Worm (Caenorhabditis elegans) whole organism, L1 larva: Measurements from ENCODE around the gene R04F11.2.
A peak's percentile ranks its signal among the peaks of the same experiment; 100 is the strongest.

Source experiments
- C34B4.2 ChIP-seq: sonication (generic microtip); optimal IDR thresholded peaks from 2 replicates; lab custom pipeline; 2017; ENCODE audit warnings: mild to moderate bottlenecking, missing genetic modification characterization, missing compliant biosample characterization
- F16B12.6 ChIP-seq: fragments of 150-350 bp; optimal IDR thresholded peaks from 2 replicates; lab custom pipeline; 2014; ENCODE audit warnings: missing biosample characterization, missing genetic modification characterization
- aly-2 ChIP-seq: fragments of 150-350 bp; optimal IDR thresholded peaks from 2 replicates; lab custom pipeline; 2014; ENCODE audit warnings: missing biosample characterization, missing genetic modification characterization
- ama-1 ChIP-seq: fragments of 150-350 bp; optimal IDR thresholded peaks from 2 replicates; lab custom pipeline; 2014
- ceh-63 ChIP-seq: fragments of 200-800 bp; sonication (Bioruptor generic); optimal IDR thresholded peaks from 2 replicates; lab custom pipeline; 2018; ENCODE audit warnings: mild to moderate bottlenecking, missing genetic modification characterization, missing compliant biosample characterization
- ceh-82 ChIP-seq, 3 experiments: fragments of 150-350 bp in 1 of 3; sonication (generic microtip) in 2 of 3; optimal IDR thresholded peaks; 2 replicates each; lab custom pipeline; 2014 to 2017; ENCODE audit warnings: missing biosample characterization in 3 of 3, missing genetic modification characterization in 3 of 3
- ceh-88 ChIP-seq: fragments of 200-800 bp; sonication (Bioruptor generic); IDR thresholded peaks from 2 replicates; pipeline ENCODE4 v1.3.6; 2022; ENCODE audit warnings: missing genetic modification characterization, missing compliant biosample characterization
- ceh-90 ChIP-seq: sonication (generic microtip); optimal IDR thresholded peaks from 2 replicates; lab custom pipeline; 2016; ENCODE audit warnings: missing genetic modification characterization, missing compliant biosample characterization
- efl-1 ChIP-seq, 4 experiments: fragments of 150-350 bp; optimal IDR thresholded peaks in 3 of 4; peaks in 1 of 4; 1 replicate in 1 of 4; 2 replicates in 3 of 4; lab custom pipeline; 2014; ENCODE audit warnings: missing biosample characterization in 2 of 4, missing genetic modification characterization in 2 of 4, missing genetic modification reagents in 2 of 4
- egl-13 ChIP-seq: sonication (generic microtip); optimal IDR thresholded peaks from 2 replicates; lab custom pipeline; 2016; ENCODE audit warnings: missing genotype, missing genetic modification reagents, missing genetic modification characterization, missing compliant biosample characterization
- egl-27 ChIP-seq, 2 experiments: fragments of 150-350 bp in 1 of 2; sonication (generic microtip); optimal IDR thresholded peaks; 3 replicates each; lab custom pipeline; 2017 to 2018; ENCODE audit warnings: missing biosample characterization in 2 of 2, missing genetic modification characterization in 2 of 2, missing genetic modification reagents in 2 of 2
- ets-5 ChIP-seq: fragments of 200-800 bp; sonication (Bioruptor generic); IDR thresholded peaks from 2 replicates; pipeline ENCODE4 v1.3.6; 2022; ENCODE audit warnings: missing genetic modification characterization, missing compliant biosample characterization
- fkh-10 ChIP-seq: sonication (generic microtip); optimal IDR thresholded peaks from 2 replicates; lab custom pipeline; 2017; ENCODE audit warnings: missing biosample characterization, missing genetic modification reagents, missing genetic modification characterization
- fkh-8 ChIP-seq: sonication (generic microtip); optimal IDR thresholded peaks from 2 replicates; lab custom pipeline; 2016; ENCODE audit warnings: mild to moderate bottlenecking, missing genetic modification characterization, missing compliant biosample characterization
- grh-1 ChIP-seq: fragments of 200-800 bp; sonication (Bioruptor generic); IDR thresholded peaks from 2 replicates; pipeline ENCODE4 v1.3.6; 2022; ENCODE audit warnings: missing genetic modification reagents, missing genetic modification characterization, missing compliant biosample characterization
- hlh-4 ChIP-seq: sonication (generic microtip); optimal IDR thresholded peaks from 2 replicates; lab custom pipeline; 2016; ENCODE audit warnings: mild to moderate bottlenecking, missing genetic modification characterization, missing compliant biosample characterization
- hpl-2 ChIP-seq: fragments of 150-350 bp; optimal IDR thresholded peaks from 2 replicates; lab custom pipeline; 2014; ENCODE audit warnings: missing biosample characterization, missing genetic modification reagents, missing genetic modification characterization
- lin-14 ChIP-seq: fragments of 200-800 bp; sonication (Bioruptor generic); optimal IDR thresholded peaks from 2 replicates; lab custom pipeline; 2018; ENCODE audit warnings: mild to moderate bottlenecking, missing genetic modification characterization, moderate library complexity, missing compliant biosample characterization
- lin-39 ChIP-seq: fragments of 150-350 bp; optimal IDR thresholded peaks from 2 replicates; lab custom pipeline; 2014; ENCODE audit warnings: missing biosample characterization, missing genetic modification reagents, missing genetic modification characterization
- lsy-2 ChIP-seq, 2 experiments: fragments of 150-350 bp; optimal IDR thresholded peaks; 2 replicates each; lab custom pipeline; 2014; ENCODE audit warnings: missing biosample characterization in 2 of 2, missing genetic modification characterization in 2 of 2
- mef-2 ChIP-seq: fragments of 150-350 bp; optimal IDR thresholded peaks from 2 replicates; lab custom pipeline; 2014; ENCODE audit warnings: missing biosample characterization, missing genetic modification characterization
- nhr-11 ChIP-seq: fragments of 150-350 bp; optimal IDR thresholded peaks from 2 replicates; lab custom pipeline; 2014; ENCODE audit warnings: missing biosample characterization, missing genetic modification characterization
- nhr-20 ChIP-seq: sonication (generic microtip); optimal IDR thresholded peaks from 2 replicates; lab custom pipeline; 2016; ENCODE audit warnings: mild to moderate bottlenecking, missing genetic modification characterization, missing compliant biosample characterization
- nhr-237 ChIP-seq: fragments of 150-350 bp; optimal IDR thresholded peaks from 2 replicates; lab custom pipeline; 2014; ENCODE audit warnings: missing biosample characterization, missing genetic modification characterization
- nhr-77 ChIP-seq: fragments of 150-350 bp; optimal IDR thresholded peaks from 2 replicates; lab custom pipeline; 2014; ENCODE audit warnings: missing biosample characterization, missing genetic modification characterization
- nhr-84 ChIP-seq: sonication (generic microtip); optimal IDR thresholded peaks from 2 replicates; lab custom pipeline; 2017; ENCODE audit warnings: missing biosample characterization, missing genetic modification characterization
- nhr-85 ChIP-seq: sonication (generic microtip); peaks from one replicate; lab custom pipeline; 2016; ENCODE audit warnings: missing genetic modification characterization, inconsistent platforms, missing compliant biosample characterization
- pax-3 ChIP-seq: fragments of 200-800 bp; sonication (Bioruptor generic); optimal IDR thresholded peaks from 2 replicates; lab custom pipeline; 2018; ENCODE audit warnings: mild to moderate bottlenecking, missing genetic modification characterization, moderate library complexity, missing compliant biosample characterization
- rnt-1 ChIP-seq: sonication (generic microtip); optimal IDR thresholded peaks from 2 replicates; lab custom pipeline; 2016; ENCODE audit warnings: mild to moderate bottlenecking, missing genetic modification characterization, moderate library complexity, missing compliant biosample characterization
- skn-1 ChIP-seq: fragments of 150-350 bp; optimal IDR thresholded peaks from 2 replicates; lab custom pipeline; 2014; ENCODE audit warnings: missing biosample characterization, missing genetic modification characterization
- snpc-4 ChIP-seq: fragments of 150-350 bp; optimal IDR thresholded peaks from 2 replicates; lab custom pipeline; 2014; ENCODE audit warnings: missing biosample characterization, missing genetic modification characterization
- snu-23 ChIP-seq: sonication (generic microtip); optimal IDR thresholded peaks from 2 replicates; lab custom pipeline; 2016; ENCODE audit warnings: missing genetic modification characterization, missing compliant biosample characterization
- swsn-7 ChIP-seq: sonication (generic microtip); optimal IDR thresholded peaks from 2 replicates; lab custom pipeline; 2016; ENCODE audit warnings: missing genetic modification characterization, missing compliant biosample characterization
- unc-62 ChIP-seq: fragments of 150-350 bp; optimal IDR thresholded peaks from 2 replicates; lab custom pipeline; 2014; ENCODE audit warnings: missing biosample characterization, missing genetic modification reagents, missing genetic modification characterization
- unc-86 ChIP-seq: sonication (generic microtip); optimal IDR thresholded peaks from 2 replicates; lab custom pipeline; 2016; ENCODE audit warnings: missing genetic modification characterization, missing compliant biosample characterization
- vab-15 ChIP-seq: sonication (generic microtip); optimal IDR thresholded peaks from 2 replicates; lab custom pipeline; 2017; ENCODE audit warnings: missing genotype, mild to moderate bottlenecking, missing genetic modification characterization, missing compliant biosample characterization
- xbp-1 ChIP-seq: sonication (generic microtip); optimal IDR thresholded peaks from 2 replicates; lab custom pipeline; 2016; ENCODE audit warnings: missing genetic modification characterization, missing compliant biosample characterization
- zag-1 ChIP-seq: fragments of 150-350 bp; optimal IDR thresholded peaks from 2 replicates; lab custom pipeline; 2014; ENCODE audit warnings: missing biosample characterization, missing genetic modification characterization
- ztf-11 ChIP-seq, 2 experiments: sonication (generic microtip); optimal IDR thresholded peaks; 2 replicates each; lab custom pipeline; 2016 to 2017; ENCODE audit warnings: missing genetic modification characterization in 2 of 2, missing biosample characterization in 1 of 2, missing compliant biosample characterization in 1 of 2
- ztf-4 ChIP-seq: fragments of 150-350 bp; optimal IDR thresholded peaks from 2 replicates; lab custom pipeline; 2014; ENCODE audit warnings: missing biosample characterization, missing genetic modification characterization

Gene R04F11.2

DNA sequence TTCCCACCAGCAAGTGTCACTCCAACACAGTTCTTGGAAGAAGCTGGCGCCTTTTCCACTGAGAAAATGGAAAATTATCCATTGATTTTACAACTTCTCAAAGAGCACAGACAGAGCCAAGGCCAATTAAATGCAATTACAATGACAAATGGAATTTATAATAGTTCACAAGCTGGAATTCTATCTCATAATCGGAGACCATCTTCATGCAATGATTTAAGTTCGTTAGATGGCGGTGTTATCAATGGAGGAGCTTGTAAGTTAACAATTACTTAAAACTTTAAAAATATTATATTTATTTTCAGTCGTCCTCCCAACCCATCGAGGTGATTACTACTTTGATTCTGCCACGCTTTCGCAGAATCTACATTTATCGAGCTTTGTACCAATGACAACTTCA lies 12.5 kb upstream of the R04F11.2 start:
- no peak for TF ChIP-seq ets-5 (GFP tag; lab: Robert Waterston, UW)
- no peak for TF ChIP-seq hpl-2
- no peak for TF ChIP-seq efl-1 (optimal IDR thresholded peaks at IDR 0.05; lab: Kevin White, UChicago)
- peak in 1 of 2 experiments; percentile 94 for TF ChIP-seq efl-1 (GFP tag; optimal IDR thresholded peaks at IDR 0.05 in 1 of 2; lab: Kevin White, UChicago)
- TF ChIP-seq, all 84 proteins: peak for 1

DNA sequence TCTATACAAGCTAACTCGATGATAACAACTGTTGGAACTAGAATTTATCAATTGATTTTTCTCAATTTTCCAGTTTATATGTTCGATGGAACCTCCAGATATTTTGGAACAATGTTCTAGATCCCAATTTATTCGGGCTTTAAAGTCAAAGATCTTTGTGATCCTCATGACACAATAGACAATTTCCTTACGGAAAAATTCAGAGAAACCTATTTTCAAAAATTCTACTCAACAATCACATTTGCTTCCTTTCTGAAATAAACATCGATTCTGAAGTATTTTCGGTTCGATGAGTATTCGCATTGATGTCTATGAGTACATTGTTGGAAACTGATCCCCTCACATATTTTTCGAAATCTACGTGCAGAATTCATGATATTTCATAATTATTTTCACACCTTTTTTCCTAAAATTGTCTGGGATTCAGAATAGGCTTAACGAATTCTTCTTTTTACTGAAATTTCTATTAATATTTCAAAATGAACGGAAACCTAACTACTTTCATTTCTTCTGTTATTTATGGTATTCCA lies 11.1 kb upstream of the R04F11.2 start, which contains the start of gene srg-45:
TSS of gene srg-45 (plus strand) at position 480 of the 530 bp plus-strand sequence.
- no peak for TF ChIP-seq ztf-11 (tag; optimal IDR thresholded peaks at IDR 0.05; lab: Kevin White, UChicago)
- TF ChIP-seq aly-2 (tag; lab: Kevin White, UChicago) = peak; percentile 69
- no peak for TF ChIP-seq rnt-1
- no peak for TF ChIP-seq ceh-63
- TF ChIP-seq ama-1 (lab: Kevin White, UChicago) = no peak
- TF ChIP-seq lin-14 (GFP tag; lab: Kevin White, UChicago) = no peak
- no peak for TF ChIP-seq unc-62 (GFP tag; lab: Kevin White, UChicago)
- no peak for TF ChIP-seq zag-1 (tag; lab: Kevin White, UChicago)
- TF ChIP-seq unc-86 (tag; lab: Kevin White, UChicago) = no peak
- TF ChIP-seq nhr-11 (tag; lab: Kevin White, UChicago) = no peak
- TF ChIP-seq lsy-2 (tag; optimal IDR thresholded peaks at IDR 0.05; lab: Kevin White, UChicago) = peak in 1 of 2 experiments; percentile 15
- TF ChIP-seq snu-23 = no peak
- no peak for TF ChIP-seq fkh-8 (tag; lab: Kevin White, UChicago)
- no peak for TF ChIP-seq swsn-7 (tag; lab: Kevin White, UChicago)

DNA sequence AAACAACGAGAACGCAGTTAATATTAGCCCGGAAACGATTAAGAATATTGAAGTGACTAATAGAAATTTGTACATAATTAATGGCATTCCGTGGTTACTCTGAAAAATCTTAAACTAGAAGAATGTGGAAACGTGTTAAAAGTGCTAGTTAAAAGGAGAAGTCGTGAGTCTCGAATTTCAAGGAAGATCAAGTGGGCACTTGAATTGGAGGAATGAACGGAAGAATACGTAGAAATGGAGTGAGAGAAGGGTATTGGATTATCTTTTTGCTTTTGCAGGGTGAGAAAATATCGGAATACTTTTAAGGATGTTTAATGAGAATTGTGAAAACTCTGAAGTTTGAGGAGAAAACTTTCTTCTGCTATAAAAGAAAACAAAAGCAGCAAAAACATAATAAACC lies 7.9 kb upstream of the R04F11.2 start, which contains the start of gene hpo-30:
TSS of gene hpo-30 (minus strand) at position 101 of the 400 bp plus-strand sequence.
- TF ChIP-seq ztf-4 (tag; lab: Kevin White, UChicago) = no peak
- TF ChIP-seq egl-13 (tag; lab: Kevin White, UChicago) = no peak
- no peak for TF ChIP-seq skn-1 (tag; lab: Kevin White, UChicago)
- TF ChIP-seq grh-1 (GFP tag; lab: Robert Waterston, UW) = no peak
- TF ChIP-seq efl-1 (optimal IDR thresholded peaks at IDR 0.05; lab: Kevin White, UChicago) = no peak
- TF ChIP-seq efl-1 (GFP tag; optimal IDR thresholded peaks at IDR 0.05 in 1 of 2; lab: Kevin White, UChicago) = no peak
- no peak for TF ChIP-seq snpc-4 (tag; lab: Kevin White, UChicago)
- TF ChIP-seq ceh-82 (tag; optimal IDR thresholded peaks at IDR 0.05; lab: Kevin White, UChicago) = no peak
- TF ChIP-seq mef-2 = no peak
- TF ChIP-seq egl-27 (tag; optimal IDR thresholded peaks at IDR 0.05; lab: Kevin White, UChicago) = no peak
- no peak for TF ChIP-seq xbp-1
- TF ChIP-seq ceh-88 (GFP tag; lab: Robert Waterston, UW) = no peak
- no peak for TF ChIP-seq vab-15 (tag; lab: Kevin White, UChicago)
- TF ChIP-seq nhr-20 (tag; lab: Kevin White, UChicago) = no peak
- no peak for TF ChIP-seq F16B12.6 (tag; lab: Kevin White, UChicago)
- no peak for TF ChIP-seq unc-86 (tag; lab: Kevin White, UChicago)
- no peak for TF ChIP-seq pax-3 (tag; lab: Kevin White, UChicago)
- no peak for TF ChIP-seq ceh-90 (tag; lab: Kevin White, UChicago)
- no peak for TF ChIP-seq nhr-237 (tag; lab: Kevin White, UChicago)
- TF ChIP-seq C34B4.2 = no peak

DNA sequence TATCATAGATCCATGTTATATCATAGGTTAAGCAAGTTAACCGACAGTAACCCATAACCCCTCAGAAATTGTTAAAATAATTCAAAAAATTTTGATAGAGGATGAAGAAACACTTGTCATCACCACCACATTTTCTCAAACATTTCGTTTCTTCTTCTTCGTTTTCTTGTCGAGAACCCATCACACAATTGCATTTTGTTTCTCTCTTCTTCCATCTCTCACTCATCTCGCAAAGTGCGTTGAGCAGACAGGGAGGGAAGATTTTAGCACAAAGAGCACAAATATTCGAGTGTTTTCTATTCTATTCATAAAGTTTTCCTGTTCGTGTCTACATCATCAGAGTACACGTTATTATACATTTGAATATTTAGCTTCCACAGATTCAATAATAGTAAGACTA lies 3.8 kb upstream of the R04F11.2 start:
- TF ChIP-seq fkh-10 (peak; percentile 44), nhr-84 (no peak), nhr-77 (no peak), nhr-85 (tag; lab: Kevin White, UChicago) (no peak), lsy-2 (tag; optimal IDR thresholded peaks at IDR 0.05; lab: Kevin White, UChicago) (peak in 1 of 2 experiments; percentile 33), lin-14 (GFP tag; lab: Kevin White, UChicago) (peak; percentile 75), hlh-4 (tag; lab: Kevin White, UChicago) (no peak), lin-39 (tag; lab: Kevin White, UChicago) (no peak)
